Worm (Caenorhabditis elegans) whole organism, L1 larva: ENCODE results near the gene ZK856.11.

Experiments
- C16A3.4 ChIP-seq: fragments of 150-350 bp; optimal IDR thresholded peaks from 2 replicates; lab custom pipeline; 2014; ENCODE audit warnings: missing biosample characterization, missing genetic modification characterization
- F16B12.6 ChIP-seq: fragments of 150-350 bp; optimal IDR thresholded peaks from 2 replicates; lab custom pipeline; 2014; ENCODE audit warnings: missing biosample characterization, missing genetic modification characterization
- aha-1 ChIP-seq: fragments of 150-350 bp; optimal IDR thresholded peaks from 2 replicates; lab custom pipeline; 2014; ENCODE audit warnings: missing biosample characterization, missing genetic modification characterization
- aly-2 ChIP-seq: fragments of 150-350 bp; optimal IDR thresholded peaks from 2 replicates; lab custom pipeline; 2014; ENCODE audit warnings: missing biosample characterization, missing genetic modification characterization
- blmp-1 ChIP-seq: fragments of 150-350 bp; optimal IDR thresholded peaks from 2 replicates; lab custom pipeline; 2014; ENCODE audit warnings: missing biosample characterization, missing genetic modification characterization
- ceh-63 ChIP-seq: fragments of 200-800 bp; sonication (Bioruptor generic); optimal IDR thresholded peaks from 2 replicates; lab custom pipeline; 2018; ENCODE audit warnings: mild to moderate bottlenecking, missing genetic modification characterization, missing compliant biosample characterization
- ceh-82 ChIP-seq, 3 experiments: fragments of 150-350 bp in 1 of 3; sonication (generic microtip) in 2 of 3; optimal IDR thresholded peaks; 2 replicates each; lab custom pipeline; 2014 to 2017; ENCODE audit warnings: missing biosample characterization in 3 of 3, missing genetic modification characterization in 3 of 3
- ceh-90 ChIP-seq: sonication (generic microtip); optimal IDR thresholded peaks from 2 replicates; lab custom pipeline; 2016; ENCODE audit warnings: missing genetic modification characterization, missing compliant biosample characterization
- ces-1 ChIP-seq: fragments of 150-350 bp; optimal IDR thresholded peaks from 2 replicates; lab custom pipeline; 2014; ENCODE audit warnings: missing biosample characterization, missing genetic modification reagents, missing genetic modification characterization
- egl-13 ChIP-seq: sonication (generic microtip); optimal IDR thresholded peaks from 2 replicates; lab custom pipeline; 2016; ENCODE audit warnings: missing genotype, missing genetic modification reagents, missing genetic modification characterization, missing compliant biosample characterization
- egl-27 ChIP-seq, 2 experiments: fragments of 150-350 bp in 1 of 2; sonication (generic microtip); optimal IDR thresholded peaks; 3 replicates each; lab custom pipeline; 2017 to 2018; ENCODE audit warnings: missing biosample characterization in 2 of 2, missing genetic modification characterization in 2 of 2, missing genetic modification reagents in 2 of 2
- elt-2 ChIP-seq: sonication (generic microtip); optimal IDR thresholded peaks from 2 replicates; lab custom pipeline; 2016; ENCODE audit warnings: missing genetic modification characterization, mild to moderate bottlenecking, inconsistent platforms, missing compliant biosample characterization, missing genetic modification reagents
- elt-3 ChIP-seq, 6 experiments: fragments of 150-350 bp in 1 of 6; sonication (generic microtip); optimal IDR thresholded peaks; 2 replicates each; lab custom pipeline; 2017 to 2018; ENCODE audit warnings: missing biosample characterization in 6 of 6, missing genetic modification characterization in 6 of 6, inconsistent platforms in 1 of 6
- fkh-10 ChIP-seq: sonication (generic microtip); optimal IDR thresholded peaks from 2 replicates; lab custom pipeline; 2017; ENCODE audit warnings: missing biosample characterization, missing genetic modification reagents, missing genetic modification characterization
- fkh-8 ChIP-seq: sonication (generic microtip); optimal IDR thresholded peaks from 2 replicates; lab custom pipeline; 2016; ENCODE audit warnings: mild to moderate bottlenecking, missing genetic modification characterization, missing compliant biosample characterization
- fos-1 ChIP-seq: fragments of 150-350 bp; optimal IDR thresholded peaks from 2 replicates; lab custom pipeline; 2014; ENCODE audit warnings: missing biosample characterization, missing genetic modification characterization
- lin-14 ChIP-seq: fragments of 200-800 bp; sonication (Bioruptor generic); optimal IDR thresholded peaks from 2 replicates; lab custom pipeline; 2018; ENCODE audit warnings: mild to moderate bottlenecking, missing genetic modification characterization, moderate library complexity, missing compliant biosample characterization
- lin-15B ChIP-seq: fragments of 150-350 bp; sonication (generic microtip); optimal IDR thresholded peaks from 3 replicates; lab custom pipeline; 2014; ENCODE audit warnings: missing biosample characterization, missing genetic modification characterization
- lin-35 ChIP-seq, 2 experiments: fragments of 150-350 bp; optimal IDR thresholded peaks; 2 replicates each; lab custom pipeline; 2014; ENCODE audit warnings: missing biosample characterization in 2 of 2, missing genetic modification characterization in 2 of 2, missing genetic modification reagents in 2 of 2
- lin-39 ChIP-seq: fragments of 150-350 bp; optimal IDR thresholded peaks from 2 replicates; lab custom pipeline; 2014; ENCODE audit warnings: missing biosample characterization, missing genetic modification reagents, missing genetic modification characterization
- lir-3 ChIP-seq: sonication (generic microtip); optimal IDR thresholded peaks from 2 replicates; lab custom pipeline; 2016; ENCODE audit warnings: mild to moderate bottlenecking, missing genetic modification characterization, moderate library complexity, missing compliant biosample characterization; ENCODE audit not compliant: poor library complexity
- mdl-1 ChIP-seq, 2 experiments: fragments of 150-350 bp; optimal IDR thresholded peaks; 2 replicates each; lab custom pipeline; 2014 to 2017; ENCODE audit warnings: missing biosample characterization in 2 of 2, missing genetic modification characterization in 2 of 2, inconsistent platforms in 1 of 2
- mep-1 ChIP-seq: fragments of 150-350 bp; optimal IDR thresholded peaks from 2 replicates; lab custom pipeline; 2014; ENCODE audit warnings: missing biosample characterization, missing genetic modification characterization
- nhr-11 ChIP-seq: fragments of 150-350 bp; optimal IDR thresholded peaks from 2 replicates; lab custom pipeline; 2014; ENCODE audit warnings: missing biosample characterization, missing genetic modification characterization
- nhr-20 ChIP-seq: sonication (generic microtip); optimal IDR thresholded peaks from 2 replicates; lab custom pipeline; 2016; ENCODE audit warnings: mild to moderate bottlenecking, missing genetic modification characterization, missing compliant biosample characterization
- nhr-28 ChIP-seq: fragments of 150-350 bp; optimal IDR thresholded peaks from 2 replicates; lab custom pipeline; 2014; ENCODE audit warnings: missing biosample characterization, missing genetic modification characterization
- nhr-71 ChIP-seq: sonication (generic microtip); optimal IDR thresholded peaks from 2 replicates; lab custom pipeline; 2016; ENCODE audit warnings: mild to moderate bottlenecking, missing genetic modification characterization, moderate library complexity, missing compliant biosample characterization
- nhr-84 ChIP-seq: sonication (generic microtip); optimal IDR thresholded peaks from 2 replicates; lab custom pipeline; 2017; ENCODE audit warnings: missing biosample characterization, missing genetic modification characterization
- nhr-85 ChIP-seq: sonication (generic microtip); peaks from one replicate; lab custom pipeline; 2016; ENCODE audit warnings: missing genetic modification characterization, inconsistent platforms, missing compliant biosample characterization
- pax-3 ChIP-seq: fragments of 200-800 bp; sonication (Bioruptor generic); optimal IDR thresholded peaks from 2 replicates; lab custom pipeline; 2018; ENCODE audit warnings: mild to moderate bottlenecking, missing genetic modification characterization, moderate library complexity, missing compliant biosample characterization
- pqm-1 ChIP-seq: sonication (generic microtip); optimal IDR thresholded peaks from 3 replicates; lab custom pipeline; 2017; ENCODE audit warnings: missing biosample characterization, missing genetic modification characterization
- rnt-1 ChIP-seq: sonication (generic microtip); optimal IDR thresholded peaks from 2 replicates; lab custom pipeline; 2016; ENCODE audit warnings: mild to moderate bottlenecking, missing genetic modification characterization, moderate library complexity, missing compliant biosample characterization
- snpc-4 ChIP-seq: fragments of 150-350 bp; optimal IDR thresholded peaks from 2 replicates; lab custom pipeline; 2014; ENCODE audit warnings: missing biosample characterization, missing genetic modification characterization
- snu-23 ChIP-seq: sonication (generic microtip); optimal IDR thresholded peaks from 2 replicates; lab custom pipeline; 2016; ENCODE audit warnings: missing genetic modification characterization, missing compliant biosample characterization
- sptf-1 ChIP-seq: fragments of 150-350 bp; optimal IDR thresholded peaks from 2 replicates; lab custom pipeline; 2014; ENCODE audit warnings: missing biosample characterization, missing genetic modification characterization
- sup-37 ChIP-seq: fragments of 200-800 bp; sonication (Bioruptor generic); optimal IDR thresholded peaks from 2 replicates; lab custom pipeline; 2018; ENCODE audit warnings: mild to moderate bottlenecking, missing genetic modification characterization, missing compliant biosample characterization
- swsn-7 ChIP-seq: sonication (generic microtip); optimal IDR thresholded peaks from 2 replicates; lab custom pipeline; 2016; ENCODE audit warnings: missing genetic modification characterization, missing compliant biosample characterization
- tbx-2 ChIP-seq: sonication (generic microtip); optimal IDR thresholded peaks from 2 replicates; lab custom pipeline; 2016; ENCODE audit warnings: missing genetic modification characterization, missing compliant biosample characterization
- unc-130 ChIP-seq: fragments of 150-350 bp; optimal IDR thresholded peaks from 2 replicates; lab custom pipeline; 2017; ENCODE audit warnings: missing biosample characterization, missing genetic modification characterization, inconsistent platforms
- unc-62 ChIP-seq: fragments of 150-350 bp; optimal IDR thresholded peaks from 2 replicates; lab custom pipeline; 2014; ENCODE audit warnings: missing biosample characterization, missing genetic modification reagents, missing genetic modification characterization
- vab-15 ChIP-seq: sonication (generic microtip); optimal IDR thresholded peaks from 2 replicates; lab custom pipeline; 2017; ENCODE audit warnings: missing genotype, mild to moderate bottlenecking, missing genetic modification characterization, missing compliant biosample characterization
- zip-4 ChIP-seq: fragments of 200-800 bp; sonication (Bioruptor generic); optimal IDR thresholded peaks from 2 replicates; lab custom pipeline; 2018; ENCODE audit warnings: mild to moderate bottlenecking, missing genetic modification characterization, moderate library complexity, missing compliant biosample characterization
- ztf-4 ChIP-seq: fragments of 150-350 bp; optimal IDR thresholded peaks from 2 replicates; lab custom pipeline; 2014; ENCODE audit warnings: missing biosample characterization, missing genetic modification characterization

The ZK856.11 gene

ce11 chrV:10212027-10212426 is 7.3 kb upstream of the ZK856.11 start, which contains the start of gene zhit-3:
Gene zhit-3, minus strand, starts transcription at chrV:10212127.
- TF ChIP-seq ceh-63 (GFP tag; lab: Kevin White, UChicago) (no peak), elt-2 (no peak), ceh-82 (tag; optimal IDR thresholded peaks at IDR 0.05; lab: Kevin White, UChicago) (no peak), pax-3 (tag; lab: Kevin White, UChicago) (no peak), zip-4 (GFP tag; lab: Kevin White, UChicago) (no peak), nhr-84 (tag; lab: Kevin White, UChicago) (no peak), fkh-10 (GFP tag; lab: Kevin White, UChicago) (no peak), lin-39 (tag; lab: Kevin White, UChicago) (no peak), F16B12.6 (tag; lab: Kevin White, UChicago) (no peak), rnt-1 (tag; lab: Kevin White, UChicago) (no peak), ceh-90 (no peak), nhr-28 (tag; lab: Kevin White, UChicago) (no peak)

- no peak for TF ChIP-seq C16A3.4 (tag; lab: Kevin White, UChicago)
- no peak for TF ChIP-seq vab-15
- TF ChIP-seq snpc-4 (tag; lab: Kevin White, UChicago) = no peak
- no peak for TF ChIP-seq unc-130
- no peak for TF ChIP-seq lin-15B (tag; lab: Kevin White, UChicago)
- no peak for TF ChIP-seq snu-23 (GFP tag; lab: Kevin White, UChicago)
- TF ChIP-seq pqm-1 = no peak
- no peak for TF ChIP-seq swsn-7 (tag; lab: Kevin White, UChicago)
- TF ChIP-seq, all 84 proteins: peak for 0
Observed at ce11 chrV:10210244-10210643, 5.5 kb upstream of the ZK856.11 start, which contains the start of gene tftc-3. Gene tftc-3, minus strand, starts transcription at chrV:10210344.

ce11 chrV:10206502-10206901 is 1.8 kb upstream of the ZK856.11 start, which contains the start of gene rpc-25:
Gene rpc-25, minus strand, starts transcription at chrV:10206602.
- TF ChIP-seq unc-62 (GFP tag; lab: Kevin White, UChicago) (no peak), aly-2 (tag; lab: Kevin White, UChicago) (no peak), fkh-8 (no peak), sptf-1 (tag; lab: Kevin White, UChicago) (no peak), nhr-85 (tag; lab: Kevin White, UChicago) (no peak), blmp-1 (tag; lab: Kevin White, UChicago) (no peak), egl-27 (tag; optimal IDR thresholded peaks at IDR 0.05; lab: Kevin White, UChicago) (no peak), lin-15B (tag; lab: Kevin White, UChicago) (no peak)

- no peak for TF ChIP-seq snpc-4 (tag; lab: Kevin White, UChicago)
- TF ChIP-seq lin-15B (tag; lab: Kevin White, UChicago) = no peak
- no peak for TF ChIP-seq ces-1 (GFP tag; lab: Kevin White, UChicago)
- no peak for TF ChIP-seq lir-3 (tag; lab: Kevin White, UChicago)
- TF ChIP-seq fos-1 (tag; lab: Kevin White, UChicago) = no peak
- TF ChIP-seq aly-2 (tag; lab: Kevin White, UChicago) = no peak
- no peak for TF ChIP-seq ztf-4 (tag; lab: Kevin White, UChicago)
- TF ChIP-seq tbx-2 (tag; lab: Kevin White, UChicago) = no peak
- no peak for TF ChIP-seq snu-23 (GFP tag; lab: Kevin White, UChicago)
- no peak for TF ChIP-seq nhr-11 (tag; lab: Kevin White, UChicago)
- no peak for TF ChIP-seq lin-35 (GFP tag; optimal IDR thresholded peaks at IDR 0.05; lab: Kevin White, UChicago)
Observed at ce11 chrV:10205483-10205882, 745 bp upstream of the ZK856.11 start, which contains the start of gene ZK856.16. Gene ZK856.16, minus strand, starts transcription at chrV:10205583.

- TF ChIP-seq mep-1 (tag; lab: Kevin White, UChicago) (peak; percentile 20), unc-130 (peak; percentile 26), nhr-85 (tag; lab: Kevin White, UChicago) (no peak), nhr-20 (tag; lab: Kevin White, UChicago) (peak; percentile 11), snu-23 (GFP tag; lab: Kevin White, UChicago) (peak; percentile 29), lin-14 (peak; percentile 38), nhr-11 (tag; lab: Kevin White, UChicago) (no peak), aha-1 (tag; lab: Kevin White, UChicago) (no peak), nhr-71 (tag; lab: Kevin White, UChicago) (peak; percentile 31), elt-3 (tag; optimal IDR thresholded peaks at IDR 0.05; lab: Kevin White, UChicago) (peak in 1 of 6 experiments; percentile 80), tbx-2 (tag; lab: Kevin White, UChicago) (no peak), mdl-1 (tag; optimal IDR thresholded peaks at IDR 0.05; lab: Kevin White, UChicago) (peak in 1 of 2 experiments; percentile 0), elt-2 (peak; percentile 22), egl-13 (tag; lab: Kevin White, UChicago) (no peak), lin-35 (GFP tag; optimal IDR thresholded peaks at IDR 0.05; lab: Kevin White, UChicago) (peak in 1 of 2 experiments; percentile 58), blmp-1 (tag; lab: Kevin White, UChicago) (peak; percentile 80), sup-37 (GFP tag; lab: Kevin White, UChicago) (no peak)
- TF ChIP-seq, all 84 proteins: peak for 11
Observed at ce11 chrV:10203435-10204009, 1.2 kb downstream of the ZK856.11 start, which contains the start of gene chpf-1. Gene chpf-1, minus strand, starts transcription at chrV:10203485.
